Fruit fly (Drosophila melanogaster) whole organism, adult: ENCODE data around the gene stg1.

Experiments
- CG11617 ChIP-seq: fragments of 200-800 bp; sonication (Bioruptor generic); optimal IDR thresholded peaks from 2 replicates; lab custom pipeline; 2017; ENCODE audit warnings: mild to moderate bottlenecking, missing biosample characterization, missing genetic modification reagents, missing genetic modification characterization
- Crg-1 ChIP-seq: fragments of 200-800 bp; sonication (Bioruptor generic); optimal IDR thresholded peaks from 2 replicates; lab custom pipeline; 2016; ENCODE audit warnings: missing biosample characterization, missing genetic modification characterization
- bab1 ChIP-seq: fragments of 200-800 bp; sonication (Bioruptor generic); optimal IDR thresholded peaks from 3 replicates; lab custom pipeline; 2019; ENCODE audit warnings: missing biosample characterization, mild to moderate bottlenecking, missing genetic modification characterization, moderate library complexity
- cic ChIP-seq: fragments of 200-800 bp; sonication (Bioruptor generic); optimal IDR thresholded peaks from 2 replicates; lab custom pipeline; 2017; ENCODE audit warnings: missing biosample characterization, mild to moderate bottlenecking, missing genetic modification characterization, moderate library complexity
- kay ChIP-seq: fragments of 200-800 bp; sonication (Bioruptor generic); peaks from one replicate; lab custom pipeline; 2016; ENCODE audit warnings: missing biosample characterization, missing genetic modification characterization, borderline replicate concordance
- ovo ChIP-seq: fragments of 200-800 bp; sonication (Bioruptor generic); optimal IDR thresholded peaks from 2 replicates; lab custom pipeline; 2016; ENCODE audit warnings: missing biosample characterization, missing genetic modification characterization

- TF ChIP-seq Crg-1 (no peak), bab1 (GFP tag; lab: Kevin White, UChicago) (no peak), ovo (GFP tag; lab: Kevin White, UChicago) (no peak), kay (GFP tag; lab: Kevin White, UChicago) (no peak), cic (no peak), CG11617 (GFP tag; lab: Kevin White, UChicago) (no peak)
These were observed 19.9 kb upstream of the stg1 start for dm6 chrX:21073641-21074328.
